Worm (Caenorhabditis elegans) whole organism, L1 larva: ENCODE measurements around the gene R151.10.

Experiments used
- C04F5.9 ChIP-seq: sonication (generic microtip); optimal IDR thresholded peaks from 2 replicates; lab custom pipeline; 2016; ENCODE audit warnings: missing genetic modification characterization, missing compliant biosample characterization
- C16A3.4 ChIP-seq: fragments of 150-350 bp; optimal IDR thresholded peaks from 2 replicates; lab custom pipeline; 2014; ENCODE audit warnings: missing biosample characterization, missing genetic modification characterization
- C34B4.2 ChIP-seq: sonication (generic microtip); optimal IDR thresholded peaks from 2 replicates; lab custom pipeline; 2017; ENCODE audit warnings: mild to moderate bottlenecking, missing genetic modification characterization, missing compliant biosample characterization
- Y116A8C.19 ChIP-seq: sonication (generic microtip); optimal IDR thresholded peaks from 2 replicates; lab custom pipeline; 2016; ENCODE audit warnings: missing compliant biosample characterization, missing genetic modification characterization, borderline replicate concordance
- aha-1 ChIP-seq: fragments of 150-350 bp; optimal IDR thresholded peaks from 2 replicates; lab custom pipeline; 2014; ENCODE audit warnings: missing biosample characterization, missing genetic modification characterization
- alr-1 ChIP-seq: fragments of 200-800 bp; sonication (Bioruptor generic); optimal IDR thresholded peaks from 2 replicates; lab custom pipeline; 2018; ENCODE audit warnings: borderline replicate concordance, mild to moderate bottlenecking, missing genetic modification characterization, missing compliant biosample characterization
- aly-2 ChIP-seq: fragments of 150-350 bp; optimal IDR thresholded peaks from 2 replicates; lab custom pipeline; 2014; ENCODE audit warnings: missing biosample characterization, missing genetic modification characterization
- ceh-8 ChIP-seq: fragments of 200-800 bp; sonication (Bioruptor generic); optimal IDR thresholded peaks from 2 replicates; lab custom pipeline; 2018; ENCODE audit warnings: mild to moderate bottlenecking, missing genetic modification characterization, moderate library complexity, missing compliant biosample characterization
- ceh-82 ChIP-seq, 3 experiments: fragments of 150-350 bp in 1 of 3; sonication (generic microtip) in 2 of 3; optimal IDR thresholded peaks; 2 replicates each; lab custom pipeline; 2014 to 2017; ENCODE audit warnings: missing biosample characterization in 3 of 3, missing genetic modification characterization in 3 of 3
- ceh-88 ChIP-seq: fragments of 200-800 bp; sonication (Bioruptor generic); IDR thresholded peaks from 2 replicates; pipeline ENCODE4 v1.3.6; 2022; ENCODE audit warnings: missing genetic modification characterization, missing compliant biosample characterization
- ceh-90 ChIP-seq: sonication (generic microtip); optimal IDR thresholded peaks from 2 replicates; lab custom pipeline; 2016; ENCODE audit warnings: missing genetic modification characterization, missing compliant biosample characterization
- dpl-1 ChIP-seq, 3 experiments: fragments of 150-350 bp in 2 of 3; sonication (generic microtip) in 1 of 3; optimal IDR thresholded peaks; 2 replicates each; lab custom pipeline; 2014 to 2017; ENCODE audit warnings: missing biosample characterization in 3 of 3, missing genetic modification characterization in 3 of 3, missing genetic modification reagents in 3 of 3
- efl-1 ChIP-seq, 4 experiments: fragments of 150-350 bp; optimal IDR thresholded peaks in 3 of 4; peaks in 1 of 4; 1 replicate in 1 of 4; 2 replicates in 3 of 4; lab custom pipeline; 2014; ENCODE audit warnings: missing biosample characterization in 2 of 4, missing genetic modification characterization in 2 of 4, missing genetic modification reagents in 2 of 4
- efl-3 ChIP-seq: fragments of 200-800 bp; sonication (Bioruptor generic); optimal IDR thresholded peaks from 2 replicates; lab custom pipeline; 2018; ENCODE audit warnings: mild to moderate bottlenecking, missing genetic modification characterization, missing compliant biosample characterization
- egl-13 ChIP-seq: sonication (generic microtip); optimal IDR thresholded peaks from 2 replicates; lab custom pipeline; 2016; ENCODE audit warnings: missing genotype, missing genetic modification reagents, missing genetic modification characterization, missing compliant biosample characterization
- elt-2 ChIP-seq: sonication (generic microtip); optimal IDR thresholded peaks from 2 replicates; lab custom pipeline; 2016; ENCODE audit warnings: missing genetic modification characterization, mild to moderate bottlenecking, inconsistent platforms, missing compliant biosample characterization, missing genetic modification reagents
- elt-3 ChIP-seq, 6 experiments: fragments of 150-350 bp in 1 of 6; sonication (generic microtip); optimal IDR thresholded peaks; 2 replicates each; lab custom pipeline; 2017 to 2018; ENCODE audit warnings: missing biosample characterization in 6 of 6, missing genetic modification characterization in 6 of 6, inconsistent platforms in 1 of 6
- ets-5 ChIP-seq: fragments of 200-800 bp; sonication (Bioruptor generic); IDR thresholded peaks from 2 replicates; pipeline ENCODE4 v1.3.6; 2022; ENCODE audit warnings: missing genetic modification characterization, missing compliant biosample characterization
- fkh-4 ChIP-seq: sonication (generic microtip); optimal IDR thresholded peaks from 2 replicates; lab custom pipeline; 2016; ENCODE audit warnings: missing compliant biosample characterization, missing genetic modification characterization, borderline replicate concordance
- fos-1 ChIP-seq: fragments of 150-350 bp; optimal IDR thresholded peaks from 2 replicates; lab custom pipeline; 2014; ENCODE audit warnings: missing biosample characterization, missing genetic modification characterization
- hlh-17 ChIP-seq: fragments of 200-800 bp; sonication (Bioruptor generic); optimal IDR thresholded peaks from 2 replicates; lab custom pipeline; 2018; ENCODE audit warnings: missing genetic modification characterization, mild to moderate bottlenecking, missing compliant biosample characterization, moderate library complexity, borderline replicate concordance
- isw-1 ChIP-seq: fragments of 200-800 bp; sonication (Bioruptor generic); IDR thresholded peaks from 2 replicates; pipeline ENCODE4 v1.3.6; 2022; ENCODE audit warnings: missing genetic modification characterization, missing compliant biosample characterization
- jun-1 ChIP-seq: fragments of 150-350 bp; optimal IDR thresholded peaks from 2 replicates; lab custom pipeline; 2014; ENCODE audit warnings: missing biosample characterization, missing genetic modification reagents, missing genetic modification characterization
- lin-13 ChIP-seq: fragments of 150-350 bp; optimal IDR thresholded peaks from 2 replicates; lab custom pipeline; 2014; ENCODE audit warnings: missing biosample characterization, missing genetic modification reagents, missing genetic modification characterization
- lin-14 ChIP-seq: fragments of 200-800 bp; sonication (Bioruptor generic); optimal IDR thresholded peaks from 2 replicates; lab custom pipeline; 2018; ENCODE audit warnings: mild to moderate bottlenecking, missing genetic modification characterization, moderate library complexity, missing compliant biosample characterization
- lin-15B ChIP-seq: fragments of 150-350 bp; sonication (generic microtip); optimal IDR thresholded peaks from 3 replicates; lab custom pipeline; 2014; ENCODE audit warnings: missing biosample characterization, missing genetic modification characterization
- lsy-2 ChIP-seq, 2 experiments: fragments of 150-350 bp; optimal IDR thresholded peaks; 2 replicates each; lab custom pipeline; 2014; ENCODE audit warnings: missing biosample characterization in 2 of 2, missing genetic modification characterization in 2 of 2
- mef-2 ChIP-seq: fragments of 150-350 bp; optimal IDR thresholded peaks from 2 replicates; lab custom pipeline; 2014; ENCODE audit warnings: missing biosample characterization, missing genetic modification characterization
- nhr-11 ChIP-seq: fragments of 150-350 bp; optimal IDR thresholded peaks from 2 replicates; lab custom pipeline; 2014; ENCODE audit warnings: missing biosample characterization, missing genetic modification characterization
- nhr-12 ChIP-seq: sonication (generic microtip); optimal IDR thresholded peaks from 2 replicates; lab custom pipeline; 2017; ENCODE audit warnings: missing biosample characterization, missing genetic modification characterization
- nhr-19 ChIP-seq: fragments of 200-800 bp; sonication (Bioruptor generic); conservative IDR thresholded peaks from 2 replicates; pipeline ENCODE4 v1.3.6; 2022; ENCODE audit warnings: missing genetic modification characterization, missing compliant biosample characterization
- nhr-20 ChIP-seq: sonication (generic microtip); optimal IDR thresholded peaks from 2 replicates; lab custom pipeline; 2016; ENCODE audit warnings: mild to moderate bottlenecking, missing genetic modification characterization, missing compliant biosample characterization
- nhr-237 ChIP-seq: fragments of 150-350 bp; optimal IDR thresholded peaks from 2 replicates; lab custom pipeline; 2014; ENCODE audit warnings: missing biosample characterization, missing genetic modification characterization
- nhr-47 ChIP-seq: sonication (generic microtip); optimal IDR thresholded peaks from 2 replicates; lab custom pipeline; 2016; ENCODE audit warnings: mild to moderate bottlenecking, missing genetic modification characterization, moderate library complexity, missing compliant biosample characterization
- nhr-71 ChIP-seq: sonication (generic microtip); optimal IDR thresholded peaks from 2 replicates; lab custom pipeline; 2016; ENCODE audit warnings: mild to moderate bottlenecking, missing genetic modification characterization, moderate library complexity, missing compliant biosample characterization
- nhr-76 ChIP-seq: sonication (generic microtip); optimal IDR thresholded peaks from 2 replicates; lab custom pipeline; 2017; ENCODE audit warnings: missing biosample characterization, missing genetic modification characterization
- nhr-77 ChIP-seq: fragments of 150-350 bp; optimal IDR thresholded peaks from 2 replicates; lab custom pipeline; 2014; ENCODE audit warnings: missing biosample characterization, missing genetic modification characterization
- nhr-84 ChIP-seq: sonication (generic microtip); optimal IDR thresholded peaks from 2 replicates; lab custom pipeline; 2017; ENCODE audit warnings: missing biosample characterization, missing genetic modification characterization
- nhr-85 ChIP-seq: sonication (generic microtip); peaks from one replicate; lab custom pipeline; 2016; ENCODE audit warnings: missing genetic modification characterization, inconsistent platforms, missing compliant biosample characterization
- nhr-90 ChIP-seq: sonication (generic microtip); optimal IDR thresholded peaks from 2 replicates; lab custom pipeline; 2016; ENCODE audit warnings: mild to moderate bottlenecking, missing genetic modification characterization, missing compliant biosample characterization; ENCODE audit not compliant: poor library complexity
- pax-3 ChIP-seq: fragments of 200-800 bp; sonication (Bioruptor generic); optimal IDR thresholded peaks from 2 replicates; lab custom pipeline; 2018; ENCODE audit warnings: mild to moderate bottlenecking, missing genetic modification characterization, moderate library complexity, missing compliant biosample characterization
- pqm-1 ChIP-seq: sonication (generic microtip); optimal IDR thresholded peaks from 3 replicates; lab custom pipeline; 2017; ENCODE audit warnings: missing biosample characterization, missing genetic modification characterization
- snu-23 ChIP-seq: sonication (generic microtip); optimal IDR thresholded peaks from 2 replicates; lab custom pipeline; 2016; ENCODE audit warnings: missing genetic modification characterization, missing compliant biosample characterization
- sox-4 ChIP-seq: sonication (generic microtip); optimal IDR thresholded peaks from 2 replicates; lab custom pipeline; 2016; ENCODE audit warnings: missing genetic modification characterization, missing compliant biosample characterization
- sptf-1 ChIP-seq: fragments of 150-350 bp; optimal IDR thresholded peaks from 2 replicates; lab custom pipeline; 2014; ENCODE audit warnings: missing biosample characterization, missing genetic modification characterization
- sup-37 ChIP-seq: fragments of 200-800 bp; sonication (Bioruptor generic); optimal IDR thresholded peaks from 2 replicates; lab custom pipeline; 2018; ENCODE audit warnings: mild to moderate bottlenecking, missing genetic modification characterization, missing compliant biosample characterization
- swsn-7 ChIP-seq: sonication (generic microtip); optimal IDR thresholded peaks from 2 replicates; lab custom pipeline; 2016; ENCODE audit warnings: missing genetic modification characterization, missing compliant biosample characterization
- tbx-2 ChIP-seq: sonication (generic microtip); optimal IDR thresholded peaks from 2 replicates; lab custom pipeline; 2016; ENCODE audit warnings: missing genetic modification characterization, missing compliant biosample characterization
- tlp-1 ChIP-seq: fragments of 150-350 bp; optimal IDR thresholded peaks from 2 replicates; lab custom pipeline; 2014; ENCODE audit warnings: missing biosample characterization, missing genetic modification characterization
- unc-62 ChIP-seq: fragments of 150-350 bp; optimal IDR thresholded peaks from 2 replicates; lab custom pipeline; 2014; ENCODE audit warnings: missing biosample characterization, missing genetic modification reagents, missing genetic modification characterization
- vab-15 ChIP-seq: sonication (generic microtip); optimal IDR thresholded peaks from 2 replicates; lab custom pipeline; 2017; ENCODE audit warnings: missing genotype, mild to moderate bottlenecking, missing genetic modification characterization, missing compliant biosample characterization

Gene R151.10

DNA sequence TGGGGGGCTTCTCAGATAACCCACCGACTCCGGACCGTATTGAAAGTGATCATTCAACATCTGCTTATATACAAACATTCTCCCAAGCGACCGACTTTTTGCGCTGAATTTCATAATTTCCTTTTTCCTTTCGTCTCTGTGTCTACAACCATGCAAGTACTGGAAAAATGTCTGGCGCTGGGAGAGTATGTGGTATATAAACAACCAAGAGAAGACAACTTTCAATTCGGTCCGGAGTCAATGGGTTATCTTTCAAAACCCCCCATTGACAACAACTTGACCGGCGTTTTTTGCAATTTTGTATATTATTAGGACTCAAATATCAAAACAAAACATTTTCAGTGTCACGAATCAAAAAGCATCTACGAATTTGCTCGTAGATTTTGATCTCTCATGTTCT, 47.8 kb upstream of the R151.10 start (continued):
- no peak for TF ChIP-seq aly-2
- TF ChIP-seq elt-2 (tag; lab: Kevin White, UChicago), result peak; percentile 66
- peak; percentile 78 for TF ChIP-seq C16A3.4 (tag; lab: Kevin White, UChicago)

DNA sequence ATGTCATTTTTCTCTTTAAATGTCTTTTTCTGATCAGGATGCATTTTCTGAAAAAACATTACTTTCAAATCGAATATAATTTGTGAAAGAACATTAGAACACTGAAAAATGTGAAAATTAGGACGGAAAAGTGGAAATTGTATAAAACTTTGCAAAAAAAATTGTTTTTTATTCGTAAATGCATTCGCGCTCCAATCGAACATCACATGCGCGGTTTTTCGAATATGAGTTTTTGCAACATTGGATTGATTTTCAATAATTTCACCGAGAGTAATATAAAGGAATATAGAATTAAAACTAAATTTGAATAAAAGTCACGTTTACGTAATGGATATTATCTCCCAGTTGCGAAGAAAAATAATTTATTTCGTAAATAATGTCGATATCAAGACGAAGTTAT, 46.5 kb upstream of the R151.10 start, which contains the start of the genes spot-1 and B0361.11:
TSS of gene spot-1 (minus strand) at position 47 of the 400 bp plus-strand sequence.
TSS of gene B0361.11 (plus strand) at position 372 of the 400 bp plus-strand sequence.
- TF ChIP-seq nhr-77, result no peak
- TF ChIP-seq aha-1 (tag; lab: Kevin White, UChicago), result no peak
- peak; percentile 31 for TF ChIP-seq C04F5.9 (tag; lab: Kevin White, UChicago)
- peak; percentile 68 for TF ChIP-seq nhr-19 (GFP tag; lab: Robert Waterston, UW)
- no peak for TF ChIP-seq pax-3 (tag; lab: Kevin White, UChicago)
- no peak for TF ChIP-seq fkh-4 (tag; lab: Kevin White, UChicago)
- no peak for TF ChIP-seq ceh-88 (GFP tag; lab: Robert Waterston, UW)
- no peak for TF ChIP-seq ceh-8
- no peak for TF ChIP-seq sptf-1 (tag; lab: Kevin White, UChicago)
- TF ChIP-seq dpl-1 (GFP tag; optimal IDR thresholded peaks at IDR 0.05; lab: Kevin White, UChicago), result peak; percentile 93 to 97 (median 97)
- TF ChIP-seq elt-3 (tag; optimal IDR thresholded peaks at IDR 0.05; lab: Kevin White, UChicago), result peak in 2 of 6 experiments; percentile 31 to 50
- no peak for TF ChIP-seq nhr-84
- no peak for TF ChIP-seq nhr-12 (tag; lab: Kevin White, UChicago)
- no peak for TF ChIP-seq sup-37 (GFP tag; lab: Kevin White, UChicago)
- peak; percentile 62 for TF ChIP-seq lin-14 (GFP tag; lab: Kevin White, UChicago)
- TF ChIP-seq tlp-1 (tag; lab: Kevin White, UChicago), result no peak
- peak; percentile 83 for TF ChIP-seq nhr-85 (tag; lab: Kevin White, UChicago)
- TF ChIP-seq fos-1, result peak; percentile 18
- TF ChIP-seq unc-62, result no peak
- peak; percentile 52 for TF ChIP-seq nhr-90
- TF ChIP-seq nhr-47 (tag; lab: Kevin White, UChicago), result peak; percentile 77
- TF ChIP-seq efl-3 (GFP tag; lab: Kevin White, UChicago), result no peak
- no peak for TF ChIP-seq ets-5
- TF ChIP-seq lsy-2 (tag; optimal IDR thresholded peaks at IDR 0.05; lab: Kevin White, UChicago), result peak; percentile 78 to 89
- no peak for TF ChIP-seq mef-2
- TF ChIP-seq alr-1, result no peak
- peak; percentile 81 for TF ChIP-seq snu-23 (GFP tag; lab: Kevin White, UChicago)
- no peak for TF ChIP-seq nhr-237 (tag; lab: Kevin White, UChicago)
- peak; percentile 53 for TF ChIP-seq lin-13
- no peak for TF ChIP-seq Y116A8C.19 (tag; lab: Kevin White, UChicago)
- TF ChIP-seq hlh-17 (GFP tag; lab: Kevin White, UChicago), result no peak
- peak; percentile 32 for TF ChIP-seq jun-1
- TF ChIP-seq egl-13 (tag; lab: Kevin White, UChicago), result peak; percentile 22
- peak; percentile 79 to 97 for TF ChIP-seq efl-1 (optimal IDR thresholded peaks at IDR 0.05; lab: Kevin White, UChicago)
- TF ChIP-seq efl-1 (GFP tag; optimal IDR thresholded peaks at IDR 0.05 in 1 of 2; lab: Kevin White, UChicago), result peak; percentile 97 to 100
- peak; percentile 58 for TF ChIP-seq isw-1 (GFP tag; lab: Robert Waterston, UW)
- TF ChIP-seq sox-4 (tag; lab: Kevin White, UChicago), result peak; percentile 0
- peak; percentile 70 for TF ChIP-seq nhr-20 (tag; lab: Kevin White, UChicago)
- peak; percentile 57 for TF ChIP-seq swsn-7 (tag; lab: Kevin White, UChicago)
- no peak for TF ChIP-seq pqm-1 (tag; lab: Kevin White, UChicago)
- TF ChIP-seq tbx-2 (tag; lab: Kevin White, UChicago), result peak; percentile 69
- TF ChIP-seq nhr-71 (tag; lab: Kevin White, UChicago), result peak; percentile 79
- no peak for TF ChIP-seq vab-15 (tag; lab: Kevin White, UChicago)
- TF ChIP-seq C16A3.4 (tag; lab: Kevin White, UChicago), result peak; percentile 72
- peak; percentile 53 for TF ChIP-seq lin-15B (tag; lab: Kevin White, UChicago)
- TF ChIP-seq ceh-82 (tag; optimal IDR thresholded peaks at IDR 0.05; lab: Kevin White, UChicago), result peak; percentile 23 to 58 (median 50)
- TF ChIP-seq ceh-90 (tag; lab: Kevin White, UChicago), result no peak
- TF ChIP-seq C34B4.2 (tag; lab: Kevin White, UChicago), result no peak
- TF ChIP-seq nhr-11 (tag; lab: Kevin White, UChicago), result no peak
- TF ChIP-seq nhr-76, result no peak
